Worm (Caenorhabditis elegans): ENCODE results near the gene B0303.4.

The B0303.4 gene

ce11 chrIII:8650235-8650817, 39.3 kb upstream of the B0303.4 start, which contains the start of gene flp-23:
Gene flp-23, plus strand, starts transcription at chrIII:8650767.
- no peak for TF ChIP-seq unc-62 (GFP tag; optimal IDR thresholded peaks at IDR 0.05)
- TF ChIP-seq pha-4 (tag; optimal IDR thresholded peaks at IDR 0.05): peak; percentile 16
- peak; percentile 28 for TF ChIP-seq hmg-11 (tag; optimal IDR thresholded peaks at IDR 0.05)
- no peak for TF ChIP-seq nhr-28 (tag; optimal IDR thresholded peaks at IDR 0.05)
- no peak for TF ChIP-seq egl-27 (tag; optimal IDR thresholded peaks at IDR 0.05)
- TF ChIP-seq lin-39 (tag; optimal IDR thresholded peaks at IDR 0.05): peak; percentile 35
- no peak for TF ChIP-seq ztf-4 (tag; optimal IDR thresholded peaks at IDR 0.05)
- TF ChIP-seq nhr-23 (tag; optimal IDR thresholded peaks at IDR 0.05): no peak
- TF ChIP-seq skn-1 (tag; optimal IDR thresholded peaks at IDR 0.05): peak; percentile 45
- no peak for TF ChIP-seq lsy-12 (tag; optimal IDR thresholded peaks at IDR 0.05)
- TF ChIP-seq nfya-1 (tag; optimal IDR thresholded peaks at IDR 0.05; ENCODE audit: insufficient read depth): peak; percentile 44
- TF ChIP-seq nhr-25 (tag; optimal IDR thresholded peaks at IDR 0.05): no peak
- TF ChIP-seq zag-1 (tag; optimal IDR thresholded peaks at IDR 0.05): no peak
- TF ChIP-seq egl-5 (tag; optimal IDR thresholded peaks at IDR 0.05): peak; percentile 8
- TF ChIP-seq elt-1 (tag; optimal IDR thresholded peaks at IDR 0.05): no peak
- TF ChIP-seq jun-1 (tag; optimal IDR thresholded peaks at IDR 0.05): no peak
- no peak for TF ChIP-seq nhr-67 (tag; optimal IDR thresholded peaks at IDR 0.05)
- TF ChIP-seq ceh-28 (tag; optimal IDR thresholded peaks at IDR 0.05): no peak
- no peak for TF ChIP-seq nhr-77 (tag; optimal IDR thresholded peaks at IDR 0.05)
- TF ChIP-seq nhr-43 (tag; optimal IDR thresholded peaks at IDR 0.05; ENCODE audit: poor library complexity, severe bottlenecking): no peak

ce11 chrIII:8652112-8652694, 37.4 kb upstream of the B0303.4 start:
- peak; percentile 6 for TF ChIP-seq lsy-12 (tag; optimal IDR thresholded peaks at IDR 0.05)
- TF ChIP-seq egl-27 (tag; optimal IDR thresholded peaks at IDR 0.05): no peak
- TF ChIP-seq pha-4 (tag; optimal IDR thresholded peaks at IDR 0.05): no peak
- no peak for TF ChIP-seq lin-39 (tag; optimal IDR thresholded peaks at IDR 0.05)
- TF ChIP-seq nhr-11 (tag; optimal IDR thresholded peaks at IDR 0.05): no peak
- no peak for TF ChIP-seq nhr-67 (tag; optimal IDR thresholded peaks at IDR 0.05)
- no peak for TF ChIP-seq elt-3 (tag; optimal IDR thresholded peaks at IDR 0.05)
- TF ChIP-seq eor-1 (tag; optimal IDR thresholded peaks at IDR 0.05): no peak
- TF ChIP-seq ama-1 (optimal IDR thresholded peaks at IDR 0.05): peak; percentile 93
- TF ChIP-seq nhr-12 (tag; optimal IDR thresholded peaks at IDR 0.05): no peak

- TF ChIP-seq ceh-28 (tag; optimal IDR thresholded peaks at IDR 0.05): no peak
- peak; percentile 36 for TF ChIP-seq nfya-1 (tag; optimal IDR thresholded peaks at IDR 0.05; ENCODE audit: insufficient read depth)
- no peak for TF ChIP-seq R02D3.7 (tag; optimal IDR thresholded peaks at IDR 0.05)
- TF ChIP-seq nhr-11 (tag; optimal IDR thresholded peaks at IDR 0.05): no peak
- TF ChIP-seq daf-12 (tag; optimal IDR thresholded peaks at IDR 0.05): no peak
- no peak for TF ChIP-seq mml-1 (tag; optimal IDR thresholded peaks at IDR 0.05)
- TF ChIP-seq tbx-2 (tag; optimal IDR thresholded peaks at IDR 0.05): peak; percentile 28
- peak; percentile 23 for TF ChIP-seq nhr-25 (tag; optimal IDR thresholded peaks at IDR 0.05)
- no peak for TF ChIP-seq ztf-11 (tag; optimal IDR thresholded peaks at IDR 0.05)
- TF ChIP-seq nhr-43 (tag; optimal IDR thresholded peaks at IDR 0.05; ENCODE audit: poor library complexity, severe bottlenecking): peak; percentile 70
- no peak for TF ChIP-seq unc-39 (tag; optimal IDR thresholded peaks at IDR 0.05)
- peak; percentile 95 for TF ChIP-seq ama-1 (optimal IDR thresholded peaks at IDR 0.05)
- TF ChIP-seq jun-1 (tag; optimal IDR thresholded peaks at IDR 0.05): no peak
- TF ChIP-seq zag-1 (tag; optimal IDR thresholded peaks at IDR 0.05): no peak
- TF ChIP-seq ztf-4 (tag; optimal IDR thresholded peaks at IDR 0.05): peak; percentile 21
- TF ChIP-seq elt-2 (tag; optimal IDR thresholded peaks at IDR 0.05): no peak
- no peak for TF ChIP-seq fos-1 (tag; optimal IDR thresholded peaks at IDR 0.05)
- TF ChIP-seq ceh-9 (tag; optimal IDR thresholded peaks at IDR 0.05): no peak
- no peak for TF ChIP-seq snpc-4 (tag; optimal IDR thresholded peaks at IDR 0.05)
- TF ChIP-seq nhr-77 (tag; optimal IDR thresholded peaks at IDR 0.05): no peak
- no peak for TF ChIP-seq nhr-237 (tag; optimal IDR thresholded peaks at IDR 0.05)
- TF ChIP-seq nhr-67 (tag; optimal IDR thresholded peaks at IDR 0.05): no peak
- no peak for TF ChIP-seq unc-62 (GFP tag; optimal IDR thresholded peaks at IDR 0.05)
- TF ChIP-seq nhr-23 (tag; optimal IDR thresholded peaks at IDR 0.05): peak; percentile 21
- TF ChIP-seq eor-1 (tag; optimal IDR thresholded peaks at IDR 0.05): no peak
- TF ChIP-seq ceh-16 (tag; optimal IDR thresholded peaks at IDR 0.05): no peak
- no peak for TF ChIP-seq ceh-82 (tag; optimal IDR thresholded peaks at IDR 0.05)
- no peak for TF ChIP-seq pqm-1 (tag; optimal IDR thresholded peaks at IDR 0.05)
- no peak for TF ChIP-seq nhr-12 (tag; optimal IDR thresholded peaks at IDR 0.05)
- TF ChIP-seq lin-15B (tag; optimal IDR thresholded peaks at IDR 0.05): no peak
- no peak for TF ChIP-seq ZK546.5 (tag; optimal IDR thresholded peaks at IDR 0.05)
- no peak for TF ChIP-seq fkh-10 (GFP tag; optimal IDR thresholded peaks at IDR 0.05)
- TF ChIP-seq aly-2 (tag; optimal IDR thresholded peaks at IDR 0.05): no peak
- TF ChIP-seq elt-1 (tag; optimal IDR thresholded peaks at IDR 0.05): no peak
- peak; percentile 52 for TF ChIP-seq hmg-11 (tag; optimal IDR thresholded peaks at IDR 0.05)
- no peak for TF ChIP-seq sea-2 (GFP tag; optimal IDR thresholded peaks at IDR 0.05)
- TF ChIP-seq nhr-28 (tag; optimal IDR thresholded peaks at IDR 0.05): no peak
- TF ChIP-seq egl-5 (tag; optimal IDR thresholded peaks at IDR 0.05): no peak
- TF ChIP-seq mdl-1 (tag; optimal IDR thresholded peaks at IDR 0.05): no peak
- TF ChIP-seq lin-39 (tag; optimal IDR thresholded peaks at IDR 0.05): peak; percentile 71
- no peak for TF ChIP-seq egl-27 (tag; optimal IDR thresholded peaks at IDR 0.05)
- no peak for TF ChIP-seq skn-1 (tag; optimal IDR thresholded peaks at IDR 0.05)
- TF ChIP-seq lsy-12 (tag; optimal IDR thresholded peaks at IDR 0.05): no peak
Measured at ce11 chrIII:8652922-8653321, 36.7 kb upstream of the B0303.4 start.

Data from whole organism, L3 larva.